Worm (Caenorhabditis elegans): ENCODE results near the gene pycr-4.

ce11 chrIV:7523744-7524143, 46.6 kb upstream of the pycr-4 start:
- TF ChIP-seq nhr-237 (tag; optimal IDR thresholded peaks at IDR 0.05) (no peak), ama-1 (optimal IDR thresholded peaks at IDR 0.05) (no peak), nhr-76 (tag; optimal IDR thresholded peaks at IDR 0.05) (no peak)

All from whole organism, L3 larva.